Worm (Caenorhabditis elegans): ENCODE results near the gene npp-16.

Gene npp-16

ce11 chrIII:11946062-11946749 lies 30.5 kb downstream of the npp-16 start (continued):
- TF ChIP-seq rec-8 (tag; optimal IDR thresholded peaks at IDR 0.05) = peak in 1 of 2 experiments; percentile 71
- peak; percentile 82 for TF ChIP-seq K12H6.12 (tag; optimal IDR thresholded peaks at IDR 0.05)
- peak; percentile 7 for TF ChIP-seq ceh-79 (tag; optimal IDR thresholded peaks at IDR 0.05)
- TF ChIP-seq lin-35 (GFP tag; optimal IDR thresholded peaks at IDR 0.05) = peak in 1 of 3 experiments; percentile 78
- TF ChIP-seq nhr-90 (tag; optimal IDR thresholded peaks at IDR 0.05) = no peak
- TF ChIP-seq egrh-3 (GFP tag; IDR thresholded peaks at IDR 0.05) = 0 out of 2 replicates have a peak, but pooled peaks have one; percentile 17
- TF ChIP-seq lin-26 (GFP tag; IDR thresholded peaks at IDR 0.05) = no peak
- no peak for TF ChIP-seq F23B12.7 (tag; optimal IDR thresholded peaks at IDR 0.05; ENCODE audit: insufficient read depth)
- TF ChIP-seq mes-4 (tag; optimal IDR thresholded peaks at IDR 0.05) = no peak
- TF ChIP-seq Y79H2A.3 (GFP tag; conservative IDR thresholded peaks at IDR 0.05) = no peak
- TF ChIP-seq pbrm-1 (GFP tag; IDR thresholded peaks at IDR 0.05) = peak; percentile 72
- no peak for TF ChIP-seq attf-5 (GFP tag; optimal IDR thresholded peaks at IDR 0.05)
- no peak for TF ChIP-seq snpc-4 (GFP tag; optimal IDR thresholded peaks at IDR 0.05)
- TF ChIP-seq snpc-4 (tag; optimal IDR thresholded peaks at IDR 0.05) = peak in 1 of 4 experiments; percentile 44
- peak; percentile 77 for TF ChIP-seq ceh-27 (GFP tag; optimal IDR thresholded peaks at IDR 0.05)
- peak; percentile 58; the same call in 1 of the 2 replicates for TF ChIP-seq hmg-20 (GFP tag; IDR thresholded peaks at IDR 0.05)
- TF ChIP-seq ztf-3 (GFP tag; optimal IDR thresholded peaks at IDR 0.05) = no peak
- peak; percentile 49 for TF ChIP-seq F22D6.2 (tag; optimal IDR thresholded peaks at IDR 0.05)
- TF ChIP-seq F10E7.11 (tag; optimal IDR thresholded peaks at IDR 0.05) = peak; percentile 60
- no peak for TF ChIP-seq snpc-1.1 (tag; optimal IDR thresholded peaks at IDR 0.05; ENCODE audit: insufficient read depth)
- TF ChIP-seq hlh-12 (tag; optimal IDR thresholded peaks at IDR 0.05) = no peak
- peak; percentile 80 for TF ChIP-seq B0336.3 (GFP tag; IDR thresholded peaks at IDR 0.05)
- peak; percentile 46; the same call in 1 of the 2 replicates for TF ChIP-seq ceh-91 (GFP tag; IDR thresholded peaks at IDR 0.05)
- TF ChIP-seq zim-3 (tag; optimal IDR thresholded peaks at IDR 0.05) = peak; percentile 74
- TF ChIP-seq nfya-2 (GFP tag; IDR thresholded peaks at IDR 0.05) = 0 out of 2 replicates have a peak, but pooled peaks have one; percentile 63
- TF ChIP-seq ceh-100 (GFP tag; IDR thresholded peaks at IDR 0.05) = peak; percentile 57; the same call in 1 of the 2 replicates
- TF ChIP-seq ekl-4 (GFP tag; IDR thresholded peaks at IDR 0.05) = peak; percentile 41; the same call in 1 of the 2 replicates
- no peak for TF ChIP-seq ets-4 (GFP tag; optimal IDR thresholded peaks at IDR 0.05)
- TF ChIP-seq rpc-1 (optimal IDR thresholded peaks at IDR 0.05) = no peak
- TF ChIP-seq rpc-1 (tag; optimal IDR thresholded peaks at IDR 0.05) = no peak
- TF ChIP-seq pha-4 (tag; optimal IDR thresholded peaks at IDR 0.05) = no peak
- no peak for TF ChIP-seq cebp-1 (GFP tag; IDR thresholded peaks at IDR 0.05)
- TF ChIP-seq cebp-1 (tag; optimal IDR thresholded peaks at IDR 0.05) = peak; percentile 55
- TF ChIP-seq attf-6 (GFP tag; IDR thresholded peaks at IDR 0.05) = 0 out of 2 replicates have a peak, but pooled peaks have one; percentile 34
- peak; percentile 5 for TF ChIP-seq F52B5.7 (tag; optimal IDR thresholded peaks at IDR 0.05)
- no peak for TF ChIP-seq tlf-1 (GFP tag; optimal IDR thresholded peaks at IDR 0.05)
- TF ChIP-seq akir-1 (GFP tag; optimal IDR thresholded peaks at IDR 0.05) = peak; percentile 43
- TF ChIP-seq fkh-3 (tag; optimal IDR thresholded peaks at IDR 0.05) = no peak
- TF ChIP-seq ztf-6 (GFP tag; IDR thresholded peaks at IDR 0.05) = 0 out of 2 replicates have a peak, but pooled peaks have one; percentile 46
- no peak for TF ChIP-seq egl-44 (GFP tag; IDR thresholded peaks at IDR 0.05)
- no peak for TF ChIP-seq ZK185.1 (tag; optimal IDR thresholded peaks at IDR 0.05; ENCODE audit: poor library complexity, severe bottlenecking)
- no peak for TF ChIP-seq sea-2 (GFP tag; IDR thresholded peaks at IDR 0.05)
- peak; percentile 58 for TF ChIP-seq snpc-3.4 (tag; optimal IDR thresholded peaks at IDR 0.05)
- TF ChIP-seq madf-6 (GFP tag; IDR thresholded peaks at IDR 0.05) = peak; percentile 72
- TF ChIP-seq ztf-18 (tag; optimal IDR thresholded peaks at IDR 0.05) = peak; percentile 0
- TF ChIP-seq let-526 (GFP tag; IDR thresholded peaks at IDR 0.05) = peak; percentile 41; the same call in 1 of the 2 replicates
- peak; percentile 37 for TF ChIP-seq ztf-26 (tag; optimal IDR thresholded peaks at IDR 0.05)

Measured in whole organism, young adult.